Worm (Caenorhabditis elegans): ENCODE measurements around the gene srw-1.

DNA sequence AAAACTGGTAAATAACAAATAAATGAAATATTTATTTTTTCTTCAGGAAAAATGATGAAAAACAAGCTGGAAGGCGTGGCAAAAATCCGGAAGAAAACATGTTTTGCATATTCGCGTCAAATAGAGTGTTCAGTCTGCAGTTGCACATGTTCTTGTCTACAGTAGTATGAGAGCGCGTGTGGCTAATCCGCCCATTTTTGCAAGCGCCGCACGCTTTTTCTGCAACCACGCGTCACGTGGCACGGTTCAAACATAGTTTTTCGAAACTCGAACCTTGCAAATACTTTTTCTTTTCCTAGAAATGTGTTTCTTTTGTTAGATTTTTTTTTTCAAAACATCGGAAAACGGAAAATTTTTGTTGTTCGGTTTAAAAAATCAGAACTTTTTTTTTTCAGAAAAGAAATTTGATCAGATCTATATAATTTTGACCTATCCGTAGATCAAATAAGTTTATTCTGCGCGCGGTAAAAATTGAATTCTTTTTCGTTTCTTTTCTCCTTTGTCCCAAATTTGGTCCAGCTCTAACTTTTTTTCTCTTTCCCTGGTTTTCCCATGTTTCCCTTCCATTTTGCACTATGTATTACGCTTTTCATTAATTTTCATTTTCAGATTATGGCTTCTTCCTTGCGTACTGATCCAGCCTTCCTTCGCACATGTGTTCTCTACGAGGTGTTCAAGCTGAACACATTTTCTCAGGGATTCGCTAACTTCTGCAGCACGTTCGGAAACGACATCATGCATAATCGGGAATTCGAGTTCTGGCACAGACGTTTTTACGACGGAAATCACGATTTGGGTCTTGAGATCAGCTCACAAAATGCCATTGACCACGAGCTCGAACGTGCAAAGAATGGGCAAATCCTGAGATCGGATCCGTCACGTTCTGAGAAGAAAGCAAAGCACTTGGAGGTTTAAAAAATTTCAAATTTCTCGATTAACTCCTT, 13.7 kb upstream of the srw-1 start, which contains the start of gene Y75B12B.1:
- no peak for TF ChIP-seq ama-1 (optimal IDR thresholded peaks at IDR 0.05)
- TF ChIP-seq aly-1 (tag; optimal IDR thresholded peaks at IDR 0.05) = no peak
- TF ChIP-seq pes-1 (GFP tag; IDR thresholded peaks at IDR 0.05) = no peak
- no peak for TF ChIP-seq tbx-37 (GFP tag; conservative IDR thresholded peaks at IDR 0.05)
- TF ChIP-seq flt-1 (GFP tag; IDR thresholded peaks at IDR 0.05) = no peak
- no peak for TF ChIP-seq ceh-13 (GFP tag; optimal IDR thresholded peaks at IDR 0.05)
- no peak for TF ChIP-seq tra-4 (tag; optimal IDR thresholded peaks at IDR 0.05)

Measured in whole organism, early embryonic.